Worm (Caenorhabditis elegans): ENCODE data around the gene nhr-90.

nhr-90 gene

DNA sequence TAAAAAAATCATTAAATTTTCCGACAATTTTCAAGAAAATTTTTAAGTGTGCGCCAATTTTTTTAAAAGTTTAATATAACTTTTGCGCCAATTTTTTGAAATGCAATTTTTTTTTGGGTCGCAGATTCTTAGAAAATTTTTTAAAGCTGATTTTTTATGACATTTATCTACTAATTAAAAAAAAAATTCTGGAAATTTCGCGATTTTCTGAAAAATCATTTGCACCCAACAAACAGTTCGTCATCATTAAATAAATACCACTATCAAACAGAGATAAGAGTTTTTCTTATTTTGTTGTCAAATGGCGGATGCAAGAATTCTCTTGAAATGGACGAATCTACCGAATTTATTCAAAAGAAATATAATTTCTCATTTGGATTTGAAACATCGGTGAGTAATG lies 5.0 kb downstream of the nhr-90 start, which contains the start of gene F48G7.13:
TSS of gene F48G7.13 (plus strand) at position 301 of the 400 bp plus-strand sequence.
- no peak for TF ChIP-seq ztf-11 (tag; optimal IDR thresholded peaks at IDR 0.05)
- no peak for TF ChIP-seq mep-1 (tag; optimal IDR thresholded peaks at IDR 0.05)
- no peak for TF ChIP-seq ham-2 (GFP tag; optimal IDR thresholded peaks at IDR 0.05)
- no peak for TF ChIP-seq unc-62 (GFP tag; optimal IDR thresholded peaks at IDR 0.05)
- TF ChIP-seq lin-13 (tag; optimal IDR thresholded peaks at IDR 0.05): no peak
- TF ChIP-seq mls-2 (tag; optimal IDR thresholded peaks at IDR 0.05): no peak

DNA sequence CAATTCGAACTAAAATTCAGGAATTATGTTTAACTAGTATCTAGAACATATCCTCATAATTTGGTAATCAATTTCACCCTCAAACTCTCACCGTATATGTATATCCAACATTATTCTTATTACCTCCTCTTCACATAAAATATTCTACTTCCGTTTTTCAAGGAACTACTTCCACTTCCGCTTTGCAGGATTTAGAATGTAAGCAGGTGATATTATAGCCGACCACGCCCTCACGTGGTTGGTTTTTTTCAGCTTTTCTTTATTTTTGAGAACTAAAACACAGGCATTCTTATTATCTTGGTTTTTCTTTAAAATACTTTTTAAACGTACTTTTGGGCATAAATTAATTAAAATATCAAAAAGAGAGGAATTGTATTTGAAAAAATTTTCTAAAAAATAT lies 7.6 kb downstream of the nhr-90 start:
- TF ChIP-seq nhr-76 (tag; optimal IDR thresholded peaks at IDR 0.05) (no peak), ceh-83 (GFP tag; optimal IDR thresholded peaks at IDR 0.05) (no peak)

DNA sequence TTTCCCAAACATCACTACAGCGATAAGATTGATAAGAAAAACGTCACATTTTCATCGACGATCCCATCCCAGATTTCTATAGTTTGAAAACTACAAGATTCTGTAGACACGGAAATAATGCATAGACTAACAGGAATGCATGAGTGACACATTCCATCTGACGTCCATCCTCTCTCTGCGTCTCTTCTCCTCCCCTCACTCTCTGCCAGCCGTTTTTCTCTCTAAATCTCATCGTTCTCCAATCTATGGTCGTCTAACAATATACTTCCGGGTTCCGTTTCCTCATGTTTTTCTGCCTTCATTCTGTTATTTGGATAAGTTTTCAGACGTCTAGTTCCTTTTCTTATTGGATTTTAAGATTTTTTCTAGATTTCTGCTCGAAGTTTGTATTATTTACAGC lies 8.7 kb downstream of the nhr-90 start, which contains the start of gene F48G7.4:
TSS of gene F48G7.4 (plus strand) at position 400 of the 400 bp plus-strand sequence.
- TF ChIP-seq M03D4.4 (tag; optimal IDR thresholded peaks at IDR 0.05): no peak
- TF ChIP-seq unc-62 (GFP tag; optimal IDR thresholded peaks at IDR 0.05): peak; percentile 86

DNA sequence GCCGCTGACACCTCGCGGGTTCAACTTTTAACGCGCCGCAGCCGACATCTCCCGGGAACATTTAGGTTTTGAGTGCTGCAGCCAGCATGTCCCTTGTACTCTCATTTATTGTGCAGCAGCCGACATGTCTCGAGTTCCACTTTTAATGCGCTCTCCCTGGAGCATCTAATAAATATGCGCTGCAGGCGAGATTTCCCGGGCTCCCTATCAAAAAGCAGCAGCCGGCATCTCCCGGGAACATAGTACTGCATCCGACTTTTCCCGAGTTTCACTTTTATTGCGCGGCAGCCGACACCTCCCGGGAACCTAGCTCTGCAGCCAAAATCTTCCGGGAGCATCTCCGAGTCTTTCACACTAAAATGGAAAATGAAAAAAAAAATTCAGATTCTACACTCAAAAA lies 10.7 kb downstream of the nhr-90 start:
- TF ChIP-seq unc-39 (tag; optimal IDR thresholded peaks at IDR 0.05) (no peak), nhr-2 (tag; optimal IDR thresholded peaks at IDR 0.05) (no peak), zip-8 (tag; optimal IDR thresholded peaks at IDR 0.05) (no peak), elt-3 (tag; optimal IDR thresholded peaks at IDR 0.05) (no peak), drap-1 (GFP tag; optimal IDR thresholded peaks at IDR 0.05) (no peak)

DNA sequence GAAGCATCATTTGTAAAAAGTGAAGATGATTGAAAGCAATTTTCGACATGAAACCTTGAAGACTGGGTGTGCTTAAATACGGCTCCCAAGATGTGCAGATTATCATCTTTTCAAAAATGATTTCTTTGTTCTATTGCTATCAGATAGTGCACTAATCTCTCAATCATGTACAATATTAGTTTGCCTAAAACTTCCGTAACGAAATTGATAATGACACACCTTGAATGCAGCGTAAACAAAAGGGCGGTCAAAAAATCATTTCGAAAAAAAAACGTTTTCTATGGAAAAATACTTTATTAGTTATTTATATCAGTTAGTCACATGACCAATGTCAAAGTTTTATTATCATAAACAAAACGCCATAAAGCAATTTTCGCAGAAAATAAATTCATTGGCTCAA lies 12.6 kb downstream of the nhr-90 start, which contains the start of gene F48G7.5:
TSS of gene F48G7.5 (minus strand) at position 34 of the 400 bp plus-strand sequence.
- TF ChIP-seq ceh-83 (GFP tag; optimal IDR thresholded peaks at IDR 0.05) (no peak), bed-3 (GFP tag; optimal IDR thresholded peaks at IDR 0.05) (no peak), M03D4.4 (tag; optimal IDR thresholded peaks at IDR 0.05) (no peak), mls-2 (tag; optimal IDR thresholded peaks at IDR 0.05) (no peak), zip-8 (tag; optimal IDR thresholded peaks at IDR 0.05) (no peak), elt-3 (tag; optimal IDR thresholded peaks at IDR 0.05) (no peak), drap-1 (GFP tag; optimal IDR thresholded peaks at IDR 0.05) (no peak), ham-2 (GFP tag; optimal IDR thresholded peaks at IDR 0.05) (no peak), mab-5 (tag; optimal IDR thresholded peaks at IDR 0.05) (no peak), nhr-76 (tag; optimal IDR thresholded peaks at IDR 0.05) (no peak), unc-120 (tag; optimal IDR thresholded peaks at IDR 0.05; ENCODE audit: poor library complexity, severe bottlenecking) (no peak), tbx-8 (GFP tag; optimal IDR thresholded peaks at IDR 0.05) (no peak)

DNA sequence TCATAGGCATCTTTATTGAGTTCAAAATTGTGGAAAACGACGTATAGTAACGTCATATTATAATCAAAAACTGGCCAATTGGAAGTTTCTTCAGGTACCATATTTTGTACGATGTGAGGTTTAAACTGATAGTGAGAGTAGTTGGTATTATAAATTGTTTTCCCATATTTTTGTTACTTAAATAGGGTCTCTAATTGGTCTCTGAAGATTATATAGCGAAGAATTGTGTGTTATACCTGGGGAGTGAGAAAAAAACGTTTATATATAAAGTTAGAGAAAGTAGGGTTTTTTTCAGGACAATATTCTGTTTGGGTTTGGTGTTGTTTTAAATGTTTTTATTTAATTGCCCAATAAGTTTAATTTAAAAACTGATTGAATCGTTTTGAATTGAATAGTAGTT lies 14.6 kb downstream of the nhr-90 start, which contains the start of gene srt-17:
TSS of gene srt-17 (minus strand) at position 101 of the 400 bp plus-strand sequence.
- no peak for TF ChIP-seq ham-2 (GFP tag; optimal IDR thresholded peaks at IDR 0.05)
- no peak for TF ChIP-seq nhr-12 (tag; optimal IDR thresholded peaks at IDR 0.05)
- no peak for TF ChIP-seq nhr-2 (tag; optimal IDR thresholded peaks at IDR 0.05)
- no peak for TF ChIP-seq unc-62 (GFP tag; optimal IDR thresholded peaks at IDR 0.05)
- no peak for TF ChIP-seq flh-1 (GFP tag; optimal IDR thresholded peaks at IDR 0.05)
- no peak for TF ChIP-seq mab-5 (tag; optimal IDR thresholded peaks at IDR 0.05)
- no peak for TF ChIP-seq hlh-1 (tag; optimal IDR thresholded peaks at IDR 0.05)
- no peak for TF ChIP-seq lin-32 (GFP tag; optimal IDR thresholded peaks at IDR 0.05)
- TF ChIP-seq mep-1 (tag; optimal IDR thresholded peaks at IDR 0.05): no peak
- TF ChIP-seq ztf-11 (tag; optimal IDR thresholded peaks at IDR 0.05): no peak
- TF ChIP-seq pha-4 (tag; optimal IDR thresholded peaks at IDR 0.05): no peak
- TF ChIP-seq sem-2 (GFP tag; optimal IDR thresholded peaks at IDR 0.05): no peak
- TF ChIP-seq mls-2 (tag; optimal IDR thresholded peaks at IDR 0.05): no peak
- no peak for TF ChIP-seq elt-3 (tag; optimal IDR thresholded peaks at IDR 0.05)
- no peak for TF ChIP-seq lin-13 (tag; optimal IDR thresholded peaks at IDR 0.05)
- no peak for TF ChIP-seq nhr-76 (tag; optimal IDR thresholded peaks at IDR 0.05)
- no peak for TF ChIP-seq drap-1 (GFP tag; optimal IDR thresholded peaks at IDR 0.05)
- no peak for TF ChIP-seq unc-120 (tag; optimal IDR thresholded peaks at IDR 0.05; ENCODE audit: poor library complexity, severe bottlenecking)
- TF ChIP-seq lsy-2 (tag; optimal IDR thresholded peaks at IDR 0.05): no peak

DNA sequence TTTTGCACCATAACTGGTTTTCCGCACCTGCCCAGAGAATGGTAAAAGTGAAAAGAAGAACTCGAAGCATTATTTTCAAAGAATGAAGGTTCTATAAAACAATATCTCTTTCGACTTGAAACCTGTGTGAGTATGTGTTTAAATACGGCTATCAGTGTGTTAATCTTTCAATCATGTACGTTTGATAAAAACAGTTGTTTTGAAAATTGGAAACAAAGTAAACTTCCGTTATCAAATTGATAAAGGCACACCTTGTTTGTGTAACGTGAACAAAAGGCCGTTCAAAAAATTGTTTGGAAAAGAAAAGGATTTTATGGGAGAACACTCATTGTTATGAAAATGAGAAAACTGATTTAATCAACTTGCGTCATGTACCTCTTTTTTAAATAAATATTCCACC lies 16.0 kb downstream of the nhr-90 start, which contains the start of gene F48G7.7:
TSS of gene F48G7.7 (minus strand) at position 101 of the 400 bp plus-strand sequence.
- no peak for TF ChIP-seq sptf-1 (tag; optimal IDR thresholded peaks at IDR 0.05)
- TF ChIP-seq cnd-1 (tag; optimal IDR thresholded peaks at IDR 0.05): no peak
- TF ChIP-seq ces-1 (GFP tag; optimal IDR thresholded peaks at IDR 0.05): no peak
- TF ChIP-seq flh-1 (GFP tag; optimal IDR thresholded peaks at IDR 0.05): no peak
- no peak for TF ChIP-seq blmp-1 (tag; optimal IDR thresholded peaks at IDR 0.05)
- no peak for TF ChIP-seq nhr-237 (tag; optimal IDR thresholded peaks at IDR 0.05)
- TF ChIP-seq mab-5 (tag; optimal IDR thresholded peaks at IDR 0.05): no peak
- TF ChIP-seq elt-1 (tag; optimal IDR thresholded peaks at IDR 0.05; ENCODE audit: borderline replicate concordance, insufficient read depth): no peak
- no peak for TF ChIP-seq bed-3 (GFP tag; optimal IDR thresholded peaks at IDR 0.05)
- no peak for TF ChIP-seq unc-62 (GFP tag; optimal IDR thresholded peaks at IDR 0.05)
- TF ChIP-seq mls-2 (tag; optimal IDR thresholded peaks at IDR 0.05): no peak
- TF ChIP-seq nhr-76 (tag; optimal IDR thresholded peaks at IDR 0.05): no peak
- no peak for TF ChIP-seq tbx-8 (GFP tag; optimal IDR thresholded peaks at IDR 0.05)
- TF ChIP-seq lin-32 (GFP tag; optimal IDR thresholded peaks at IDR 0.05): no peak
- TF ChIP-seq nhr-2 (tag; optimal IDR thresholded peaks at IDR 0.05): no peak
- TF ChIP-seq lin-13 (tag; optimal IDR thresholded peaks at IDR 0.05): no peak
- TF ChIP-seq ceh-43 (GFP tag; optimal IDR thresholded peaks at IDR 0.05): no peak

Data from whole organism, mixed stage, embryonic.